Worm (Caenorhabditis elegans) whole organism, young adult: ENCODE measurements around the gene K05D4.9.

Source experiments
- F23B12.7 ChIP-seq: sonication (generic microtip); optimal IDR thresholded peaks from 2 replicates; lab custom pipeline; 2017; ENCODE audit warnings: missing genetic modification characterization, mild to moderate bottlenecking, missing compliant biosample characterization, antibody characterized with exemption, moderate library complexity; ENCODE audit not compliant: insufficient read depth
- ama-1 ChIP-seq, 3 experiments: fragments of 150-350 bp in 1 of 3; sonication (generic microtip) in 2 of 3; optimal IDR thresholded peaks; 2 replicates each; lab custom pipeline; 2014 to 2018; ENCODE audit warnings: missing biosample characterization in 2 of 3, missing genetic modification characterization in 2 of 3, missing genetic modification reagents in 2 of 3
- bed-2 ChIP-seq: fragments of 200-800 bp; sonication (Bioruptor generic); IDR thresholded peaks from 2 replicates; pipeline ENCODE4 v1.3.6; 2022; ENCODE audit warnings: missing genetic modification reagents, missing genetic modification characterization, missing compliant biosample characterization
- efl-1 ChIP-seq: fragments of 150-350 bp; optimal IDR thresholded peaks from 2 replicates; lab custom pipeline; 2014; ENCODE audit warnings: missing biosample characterization, missing genetic modification reagents, missing genetic modification characterization
- let-526 ChIP-seq: fragments of 200-800 bp; sonication (Bioruptor generic); IDR thresholded peaks from 2 replicates; pipeline ENCODE4 v1.3.6; 2022; ENCODE audit warnings: missing genetic modification reagents, missing genetic modification characterization, missing compliant biosample characterization
- rpc-1 ChIP-seq, 2 experiments: fragments of 150-350 bp in 1 of 2; sonication (generic microtip) in 1 of 2; optimal IDR thresholded peaks; 2 replicates each; lab custom pipeline; 2014 to 2018; ENCODE audit warnings: missing biosample characterization in 1 of 2, missing genetic modification characterization in 1 of 2, missing genetic modification reagents in 1 of 2, missing genotype in 1 of 2
- unc-62 ChIP-seq: fragments of 150-350 bp; optimal IDR thresholded peaks from 2 replicates; lab custom pipeline; 2014; ENCODE audit warnings: missing biosample characterization, missing genetic modification reagents, missing genetic modification characterization

DNA sequence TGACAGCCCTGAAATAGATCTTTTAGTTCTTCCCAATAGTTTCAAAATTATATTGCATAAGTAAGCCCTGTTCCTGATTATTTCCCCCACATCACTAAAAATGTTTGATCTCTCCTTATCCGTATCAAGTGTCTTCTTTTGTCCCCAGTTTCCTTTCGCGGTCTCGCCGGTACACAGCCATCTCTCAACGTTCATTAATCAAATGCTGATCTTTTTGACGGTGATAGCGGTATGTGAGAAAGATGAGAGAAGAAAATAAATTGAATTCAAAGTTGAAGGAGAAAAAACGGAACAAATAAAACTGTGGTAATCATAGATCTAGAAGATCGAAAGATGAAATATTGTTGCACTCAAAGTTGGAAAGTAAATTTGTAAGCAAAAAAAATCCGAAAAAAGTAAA is 40.1 kb upstream of the K05D4.9 start:
- TF ChIP-seq bed-2 (GFP tag; lab: Robert Waterston, UW): no peak
- TF ChIP-seq unc-62 (GFP tag; lab: Kevin White, UChicago): no peak
- TF ChIP-seq rpc-1 (optimal IDR thresholded peaks at IDR 0.05; lab: Kevin White, UChicago): no peak
- no peak for TF ChIP-seq rpc-1 (tag; optimal IDR thresholded peaks at IDR 0.05; lab: Kevin White, UChicago)
- no peak for TF ChIP-seq let-526 (GFP tag; lab: Robert Waterston, UW)
- TF ChIP-seq efl-1 (GFP tag; lab: Kevin White, UChicago): no peak
- no peak for TF ChIP-seq F23B12.7
- TF ChIP-seq ama-1 (optimal IDR thresholded peaks at IDR 0.05; lab: Kevin White, UChicago): no peak
- no peak for TF ChIP-seq ama-1 (GFP tag; optimal IDR thresholded peaks at IDR 0.05; lab: Kevin White, UChicago)
